Fruit fly (Drosophila melanogaster) whole organism, embryonic: ENCODE results near the gene CG13285.

Experiments
- Atf3 ChIP-seq: fragments of 200-800 bp; sonication (Bioruptor generic); optimal IDR thresholded peaks from 3 replicates; lab custom pipeline; 2016; ENCODE audit warnings: missing biosample characterization, missing genetic modification characterization
- B-H2 ChIP-seq: fragments of 200-800 bp; sonication (Bioruptor generic); optimal IDR thresholded peaks from 2 replicates; lab custom pipeline; 2018; ENCODE audit warnings: missing biosample characterization, mild to moderate bottlenecking, missing genetic modification characterization
- CG11504 ChIP-seq: fragments of 200-800 bp; sonication (Bioruptor generic); optimal IDR thresholded peaks from 3 replicates; lab custom pipeline; 2019; ENCODE audit warnings: missing biosample characterization, mild to moderate bottlenecking, missing genetic modification characterization, moderate library complexity
- CG12744 ChIP-seq: fragments of 200-800 bp; sonication (Bioruptor generic); optimal IDR thresholded peaks from 2 replicates; lab custom pipeline; 2016; ENCODE audit warnings: missing biosample characterization, missing genetic modification characterization
- CG14965 ChIP-seq: fragments of 200-800 bp; sonication (Bioruptor generic); optimal IDR thresholded peaks from 2 replicates; lab custom pipeline; 2016; ENCODE audit warnings: missing biosample characterization, missing genetic modification characterization, borderline replicate concordance
- CG1647 ChIP-seq: fragments of 200-800 bp; sonication (Bioruptor generic); optimal IDR thresholded peaks from 3 replicates; lab custom pipeline; 2016; ENCODE audit warnings: missing biosample characterization, missing genetic modification characterization
- CG16815 ChIP-seq: fragments of 200-800 bp; sonication (Bioruptor generic); optimal IDR thresholded peaks from 3 replicates; lab custom pipeline; 2017; ENCODE audit warnings: missing biosample characterization, mild to moderate bottlenecking, missing genetic modification characterization
- CG17186 ChIP-seq: fragments of 200-800 bp; sonication (Bioruptor generic); optimal IDR thresholded peaks from 3 replicates; lab custom pipeline; 2017; ENCODE audit warnings: missing biosample characterization, missing genetic modification reagents, missing genetic modification characterization
- CG18619 ChIP-seq: fragments of 200-800 bp; sonication (Bioruptor generic); optimal IDR thresholded peaks from 3 replicates; lab custom pipeline; 2017; ENCODE audit warnings: missing biosample characterization, mild to moderate bottlenecking, missing genetic modification characterization
- CG4404 ChIP-seq: fragments of 200-800 bp; sonication (Bioruptor generic); IDR thresholded peaks from 2 replicates; pipeline ENCODE4 v1.3.6; 2022; ENCODE audit warnings: missing biosample characterization, missing genetic modification characterization
- CG4820 ChIP-seq: fragments of 200-800 bp; sonication (Bioruptor generic); optimal IDR thresholded peaks from 3 replicates; lab custom pipeline; 2016; ENCODE audit warnings: missing biosample characterization, missing genetic modification characterization
- CG6689 ChIP-seq: fragments of 200-800 bp; sonication (Bioruptor generic); IDR thresholded peaks from 2 replicates; pipeline ENCODE4 v1.3.6; 2022; ENCODE audit warnings: missing biosample characterization, missing genetic modification characterization
- CG7786 ChIP-seq: fragments of 200-800 bp; sonication (Bioruptor generic); optimal IDR thresholded peaks from 2 replicates; lab custom pipeline; 2016; ENCODE audit warnings: missing biosample characterization, missing genetic modification characterization
- CG8290 ChIP-seq, 3 experiments: fragments of 200-800 bp; sonication (Bioruptor generic); optimal IDR thresholded peaks; 2 replicates each; lab custom pipeline; 2016 to 2019; ENCODE audit warnings: missing biosample characterization in 3 of 3, missing genetic modification characterization in 3 of 3, mild to moderate bottlenecking in 2 of 3, moderate library complexity in 1 of 3
- Chrac-16 ChIP-seq: fragments of 200-800 bp; sonication (Bioruptor generic); optimal IDR thresholded peaks from 3 replicates; lab custom pipeline; 2016; ENCODE audit warnings: missing biosample characterization, missing genetic modification characterization
- D19B ChIP-seq: fragments of 200-800 bp; sonication (Bioruptor generic); optimal IDR thresholded peaks from 2 replicates; lab custom pipeline; 2017; ENCODE audit warnings: missing biosample characterization, mild to moderate bottlenecking, missing genetic modification characterization
- Dip2 ChIP-seq: fragments of 200-800 bp; sonication (Bioruptor generic); IDR thresholded peaks from 2 replicates; pipeline ENCODE4 v1.3.6; 2022; ENCODE audit warnings: missing biosample characterization, missing genetic modification characterization
- Dip3 ChIP-seq: fragments of 200-800 bp; sonication (Bioruptor generic); optimal IDR thresholded peaks from 3 replicates; lab custom pipeline; 2016; ENCODE audit warnings: missing biosample characterization, missing genetic modification characterization
- Fer1 ChIP-seq: fragments of 200-800 bp; sonication (Bioruptor generic); optimal IDR thresholded peaks from 2 replicates; lab custom pipeline; 2017; ENCODE audit warnings: missing biosample characterization, mild to moderate bottlenecking, missing genetic modification characterization
- HLH54F ChIP-seq: fragments of 200-800 bp; sonication (Bioruptor generic); optimal IDR thresholded peaks from 3 replicates; lab custom pipeline; 2016; ENCODE audit warnings: missing biosample characterization, missing genetic modification characterization
- HLHmδ ChIP-seq: fragments of 200-800 bp; sonication (Bioruptor generic); optimal IDR thresholded peaks from 2 replicates; lab custom pipeline; 2018; ENCODE audit warnings: missing biosample characterization, mild to moderate bottlenecking, missing genetic modification characterization, moderate library complexity
- HmgD ChIP-seq: fragments of 200-800 bp; sonication (Bioruptor generic); optimal IDR thresholded peaks from 3 replicates; lab custom pipeline; 2016; ENCODE audit warnings: missing biosample characterization, missing genetic modification characterization
- Hr51 ChIP-seq, 2 experiments: fragments of 200-800 bp; sonication (Bioruptor generic); optimal IDR thresholded peaks; 2 replicates in 1 of 2; 3 replicates in 1 of 2; lab custom pipeline; 2016 to 2018; ENCODE audit warnings: missing biosample characterization in 2 of 2, missing genetic modification characterization in 2 of 2, mild to moderate bottlenecking in 1 of 2, moderate library complexity in 1 of 2
- Hr78 ChIP-seq, 2 experiments: fragments of 200-800 bp in 1 of 2; fragments of >200 bp in 1 of 2; sonication (Bioruptor generic) in 1 of 2; optimal IDR thresholded peaks; 2 replicates each; lab custom pipeline; 2017 to 2019; ENCODE audit warnings: missing biosample characterization in 2 of 2, missing genetic modification characterization in 2 of 2, mild to moderate bottlenecking in 1 of 2, moderate library complexity in 1 of 2
- Kr ChIP-seq: fragments of 200-800 bp; sonication (Bioruptor generic); optimal IDR thresholded peaks from 2 replicates; lab custom pipeline; 2017; ENCODE audit warnings: missing biosample characterization, mild to moderate bottlenecking, missing genetic modification characterization
- Lhr ChIP-seq: fragments of 200-800 bp; sonication (Bioruptor generic); optimal IDR thresholded peaks from 3 replicates; lab custom pipeline; 2017; ENCODE audit warnings: mild to moderate bottlenecking, missing biosample characterization, missing genetic modification reagents, missing genetic modification characterization
- MBD-R2 ChIP-seq: fragments of 200-800 bp; sonication (Bioruptor generic); IDR thresholded peaks from 2 replicates; pipeline ENCODE4 v1.3.6; 2022; ENCODE audit warnings: missing biosample characterization, missing genetic modification characterization
- Med ChIP-seq: fragments of 200-800 bp; sonication (Bioruptor generic); peaks from one replicate; lab custom pipeline; 2016; ENCODE audit warnings: missing biosample characterization, missing genetic modification characterization, mild to moderate bottlenecking, inconsistent platforms, moderate library complexity
- Myb ChIP-seq: fragments of 200-800 bp; sonication (Bioruptor generic); optimal IDR thresholded peaks from 2 replicates; lab custom pipeline; 2016; ENCODE audit warnings: missing biosample characterization, missing genetic modification characterization
- Nf-YC ChIP-seq: fragments of 200-800 bp; optimal IDR thresholded peaks from 3 replicates; lab custom pipeline; 2019; ENCODE audit warnings: missing biosample characterization, mild to moderate bottlenecking, missing genetic modification characterization, moderate library complexity
- NfI ChIP-seq: fragments of 200-800 bp; sonication (Bioruptor generic); optimal IDR thresholded peaks from 3 replicates; lab custom pipeline; 2018; ENCODE audit warnings: missing biosample characterization, mild to moderate bottlenecking, missing genetic modification characterization, moderate library complexity
- PHDP ChIP-seq: fragments of 200-800 bp; sonication (Bioruptor generic); optimal IDR thresholded peaks from 3 replicates; lab custom pipeline; 2018; ENCODE audit warnings: missing biosample characterization, mild to moderate bottlenecking, missing genetic modification characterization, moderate library complexity
- Sin3A ChIP-seq: fragments of >200 bp; optimal IDR thresholded peaks from 2 replicates; lab custom pipeline; 2018
- ac ChIP-seq: fragments of 200-800 bp; sonication (Bioruptor generic); optimal IDR thresholded peaks from 3 replicates; lab custom pipeline; 2017; ENCODE audit warnings: missing biosample characterization, mild to moderate bottlenecking, missing genetic modification characterization
- ash1 ChIP-seq: fragments of 200-800 bp; sonication (Bioruptor generic); optimal IDR thresholded peaks from 2 replicates; lab custom pipeline; 2018; ENCODE audit warnings: missing biosample characterization, mild to moderate bottlenecking, missing genetic modification characterization
- br ChIP-seq: fragments of >200 bp; optimal IDR thresholded peaks from 2 replicates; lab custom pipeline; 2017
- dati ChIP-seq: fragments of 200-800 bp; sonication (Bioruptor generic); IDR thresholded peaks from 2 replicates; pipeline ENCODE4 v1.3.6; 2022; ENCODE audit warnings: missing biosample characterization, missing genetic modification characterization
- dm ChIP-seq: fragments of 200-800 bp; sonication (Bioruptor generic); optimal IDR thresholded peaks from 3 replicates; lab custom pipeline; 2016; ENCODE audit warnings: missing biosample characterization, missing genetic modification characterization
- fu2 ChIP-seq: fragments of 200-800 bp; sonication (Bioruptor generic); optimal IDR thresholded peaks from 2 replicates; lab custom pipeline; 2016; ENCODE audit warnings: missing biosample characterization, missing genetic modification characterization
- grau ChIP-seq: fragments of 200-800 bp; optimal IDR thresholded peaks from 3 replicates; lab custom pipeline; 2019; ENCODE audit warnings: missing biosample characterization, mild to moderate bottlenecking, missing genetic modification characterization, moderate library complexity
- kay ChIP-seq: fragments of 200-800 bp; sonication (Bioruptor generic); optimal IDR thresholded peaks from 2 replicates; lab custom pipeline; 2016; ENCODE audit warnings: missing biosample characterization, missing genetic modification characterization
- lola ChIP-seq, 3 experiments: fragments of >200 bp in 2 of 3; fragments of 200-800 bp in 1 of 3; sonication (Bioruptor generic) in 1 of 3; optimal IDR thresholded peaks; 2 replicates each; lab custom pipeline; 2017 to 2019; ENCODE audit warnings: missing biosample characterization in 3 of 3, missing genetic modification characterization in 3 of 3, mild to moderate bottlenecking in 1 of 3, moderate library complexity in 1 of 3
- mirr ChIP-seq: fragments of 200-800 bp; sonication (Bioruptor generic); optimal IDR thresholded peaks from 3 replicates; lab custom pipeline; 2018; ENCODE audit warnings: missing biosample characterization, mild to moderate bottlenecking, missing genetic modification characterization
- pb ChIP-seq: fragments of 200-800 bp; sonication (Bioruptor generic); optimal IDR thresholded peaks from 3 replicates; lab custom pipeline; 2016; ENCODE audit warnings: missing biosample characterization, missing genetic modification characterization
- pita ChIP-seq: fragments of 200-800 bp; sonication (Bioruptor generic); optimal IDR thresholded peaks from 2 replicates; lab custom pipeline; 2017; ENCODE audit warnings: missing biosample characterization, mild to moderate bottlenecking, missing genetic modification characterization
- pnt ChIP-seq: fragments of 200-800 bp; sonication (Bioruptor generic); optimal IDR thresholded peaks from 3 replicates; lab custom pipeline; 2016; ENCODE audit warnings: missing biosample characterization, missing genetic modification characterization
- sob ChIP-seq: fragments of 200-800 bp; sonication (Bioruptor generic); IDR thresholded peaks from 2 replicates; pipeline ENCODE4 v1.3.6; 2022; ENCODE audit warnings: missing biosample characterization, missing genetic modification characterization
- sr ChIP-seq: fragments of 200-800 bp; sonication (Bioruptor generic); IDR thresholded peaks from 3 replicates; pipeline ENCODE4 v1.3.6; 2022; ENCODE audit warnings: missing biosample characterization, missing genetic modification characterization
- tio ChIP-seq: fragments of 200-800 bp; sonication (Bioruptor generic); optimal IDR thresholded peaks from 2 replicates; lab custom pipeline; 2017; ENCODE audit warnings: missing biosample characterization, missing genetic modification characterization, inconsistent platforms
- zen ChIP-seq: fragments of 200-800 bp; sonication (Bioruptor generic); optimal IDR thresholded peaks from 3 replicates; lab custom pipeline; 2018; ENCODE audit warnings: missing biosample characterization, mild to moderate bottlenecking, missing genetic modification characterization, moderate library complexity
- zfh2 ChIP-seq: fragments of 200-800 bp; sonication (Bioruptor generic); optimal IDR thresholded peaks from 2 replicates; lab custom pipeline; 2016; ENCODE audit warnings: missing biosample characterization, missing genetic modification characterization

The CG13285 gene

DNA sequence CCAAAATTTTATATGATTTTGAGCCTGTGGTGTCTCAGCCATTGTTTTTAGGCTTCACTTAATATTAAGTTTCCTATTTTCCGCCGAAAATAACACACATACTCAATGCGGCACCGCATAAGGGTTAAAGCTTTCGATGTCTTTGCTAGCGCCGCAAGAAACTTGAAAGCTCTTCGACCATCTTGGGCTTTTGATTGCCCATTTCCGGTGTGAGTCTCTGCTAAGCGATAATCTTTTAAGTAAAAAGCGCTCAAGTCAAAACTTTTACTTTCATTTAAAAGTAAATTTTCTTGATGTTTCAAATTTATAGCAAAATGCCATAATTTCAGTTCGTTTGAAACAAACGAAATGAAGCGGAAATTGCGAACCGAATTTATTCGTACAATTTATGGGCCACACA is 23.6 kb downstream of the CG13285 start (continued):
- TF ChIP-seq pita (GFP tag; lab: Kevin White, UChicago), result peak; percentile 47
- TF ChIP-seq Chrac-16 (GFP tag; lab: Kevin White, UChicago), result peak; percentile 39
- peak; percentile 76 for TF ChIP-seq zfh2 (GFP tag; lab: Kevin White, UChicago)
- TF ChIP-seq Fer1 (GFP tag; lab: Kevin White, UChicago), result peak; percentile 96
- peak; percentile 77 for TF ChIP-seq D19B
- peak; percentile 26 for TF ChIP-seq CG16815 (GFP tag; lab: Kevin White, UChicago)
- TF ChIP-seq Hr78 (GFP tag; optimal IDR thresholded peaks at IDR 0.05; lab: Kevin White, UChicago), result no peak
- peak; percentile 91 for TF ChIP-seq mirr (GFP tag; lab: Kevin White, UChicago)
- TF ChIP-seq CG18619, result peak; percentile 92
- TF ChIP-seq pb, result peak; percentile 87
- peak; percentile 54; the same call in 1 of the 2 replicates for TF ChIP-seq MBD-R2 (GFP tag; lab: Robert Waterston, UW)
- TF ChIP-seq CG12744 (GFP tag; lab: Kevin White, UChicago), result peak; percentile 92
- peak; percentile 97 for TF ChIP-seq B-H2 (GFP tag; lab: Kevin White, UChicago)
- TF ChIP-seq CG6689 (GFP tag; lab: Robert Waterston, UW), result peak; percentile 68
- TF ChIP-seq CG8290 (GFP tag; optimal IDR thresholded peaks at IDR 0.05; lab: Kevin White, UChicago), result no peak
- TF ChIP-seq CG8290 (tag; optimal IDR thresholded peaks at IDR 0.05; lab: Kevin White, UChicago), result peak in 1 of 2 experiments; percentile 84
- TF ChIP-seq dm (GFP tag; lab: Kevin White, UChicago), result peak; percentile 83
- peak; percentile 62 for TF ChIP-seq CG7786 (GFP tag; lab: Kevin White, UChicago)
- peak; percentile 69 for TF ChIP-seq Atf3 (GFP tag; lab: Kevin White, UChicago)
- TF ChIP-seq sr (GFP tag; lab: Robert Waterston, UW), result peak; percentile 93
- TF ChIP-seq lola (GFP tag; optimal IDR thresholded peaks at IDR 0.05; lab: Kevin White, UChicago), result peak in 1 of 3 experiments; percentile 45
- TF ChIP-seq CG1647 (GFP tag; lab: Kevin White, UChicago), result peak; percentile 59
- TF ChIP-seq Myb (GFP tag; lab: Kevin White, UChicago), result peak; percentile 65
- peak; percentile 97 for TF ChIP-seq NfI (GFP tag; lab: Kevin White, UChicago)
- TF ChIP-seq pnt (GFP tag; lab: Kevin White, UChicago), result peak; percentile 5
- TF ChIP-seq Lhr (GFP tag; lab: Kevin White, UChicago), result peak; percentile 88
- TF ChIP-seq Dip2, result no peak
- no peak for TF ChIP-seq Sin3A
- TF ChIP-seq tio, result peak; percentile 57
- TF ChIP-seq dati, result peak; percentile 54; the same call in 1 of the 2 replicates
- TF ChIP-seq CG17186 (GFP tag; lab: Kevin White, UChicago), result peak; percentile 65
- peak; percentile 100 for TF ChIP-seq Med
- no peak for TF ChIP-seq Kr (GFP tag; lab: Kevin White, UChicago)
- peak; percentile 81 to 87 for TF ChIP-seq Hr51 (GFP tag; optimal IDR thresholded peaks at IDR 0.05; lab: Kevin White, UChicago)
- TF ChIP-seq kay, result no peak
- TF ChIP-seq sob (GFP tag; lab: Robert Waterston, UW), result peak; percentile 92
- TF ChIP-seq br, result no peak
- peak; percentile 81 for TF ChIP-seq HLH54F (GFP tag; lab: Kevin White, UChicago)
- peak; percentile 92 for TF ChIP-seq PHDP (tag; lab: Kevin White, UChicago)
- peak; percentile 80 for TF ChIP-seq ash1
- peak; percentile 75 for TF ChIP-seq HmgD (GFP tag; lab: Kevin White, UChicago)
- no peak for TF ChIP-seq Nf-YC
- no peak for TF ChIP-seq ac (GFP tag; lab: Kevin White, UChicago)
- peak; percentile 66 for TF ChIP-seq CG4820 (GFP tag; lab: Kevin White, UChicago)
- peak; percentile 81 for TF ChIP-seq CG11504 (tag; lab: Kevin White, UChicago)
- TF ChIP-seq grau (tag; lab: Kevin White, UChicago), result peak; percentile 81
- TF ChIP-seq CG14965 (GFP tag; lab: Kevin White, UChicago), result peak; percentile 67
- TF ChIP-seq CG4404 (GFP tag; lab: Robert Waterston, UW), result peak; percentile 27; the same call in 1 of the 2 replicates
- no peak for TF ChIP-seq zen (tag; lab: Kevin White, UChicago)
- no peak for TF ChIP-seq HLHmδ
- peak; percentile 82 for TF ChIP-seq fu2 (GFP tag; lab: Kevin White, UChicago)
- TF ChIP-seq Dip3 (GFP tag; lab: Kevin White, UChicago), result peak; percentile 80
